Fruit fly (Drosophila melanogaster): ENCODE data around the gene CG14325.

DNA sequence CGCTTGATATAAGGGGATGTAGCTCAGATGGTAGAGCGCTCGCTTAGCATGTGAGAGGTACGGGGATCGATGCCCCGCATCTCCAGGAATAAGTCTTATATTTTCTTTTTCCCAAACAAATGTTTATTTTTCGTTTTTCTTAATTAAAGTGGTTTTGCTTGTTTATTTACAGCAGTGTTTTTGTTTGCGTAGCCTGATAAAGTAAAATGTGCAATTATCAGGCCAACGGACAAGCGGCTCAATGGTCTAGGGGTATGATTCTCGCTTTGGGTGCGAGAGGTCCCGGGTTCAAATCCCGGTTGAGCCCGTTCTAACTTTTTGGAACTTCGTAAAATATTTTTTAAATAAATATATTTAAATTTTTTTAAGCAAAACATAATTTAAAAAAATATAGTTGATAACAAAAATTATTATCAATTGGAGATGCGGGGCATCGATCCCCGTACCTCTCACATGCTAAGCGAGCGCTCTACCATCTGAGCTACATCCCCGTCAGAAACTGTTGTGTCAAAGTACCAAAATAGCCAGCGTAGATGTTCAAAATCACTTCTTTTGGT, 7.1 kb upstream of the CG14325 start:
- no peak for TF ChIP-seq usp (GFP tag; optimal IDR thresholded peaks at IDR 0.05)
- TF ChIP-seq pan (optimal IDR thresholded peaks at IDR 0.05), result no peak
- no peak for TF ChIP-seq Dif (GFP tag; optimal IDR thresholded peaks at IDR 0.05; ENCODE audit: partially characterized antibody)
- no peak for TF ChIP-seq rgr (GFP tag; optimal IDR thresholded peaks at IDR 0.05)
- peak; percentile 35 for TF ChIP-seq Hnf4 (GFP tag; optimal IDR thresholded peaks at IDR 0.05)
- TF ChIP-seq Jra (GFP tag; optimal IDR thresholded peaks at IDR 0.05), result no peak
- no peak for TF ChIP-seq sv (GFP tag; optimal IDR thresholded peaks at IDR 0.05)
- no peak for TF ChIP-seq jim (GFP tag; optimal IDR thresholded peaks at IDR 0.05)
- TF ChIP-seq tai (GFP tag; optimal IDR thresholded peaks at IDR 0.05), result no peak
